Worm (Caenorhabditis elegans): ENCODE data around the gene prp-8.

The prp-8 gene

DNA sequence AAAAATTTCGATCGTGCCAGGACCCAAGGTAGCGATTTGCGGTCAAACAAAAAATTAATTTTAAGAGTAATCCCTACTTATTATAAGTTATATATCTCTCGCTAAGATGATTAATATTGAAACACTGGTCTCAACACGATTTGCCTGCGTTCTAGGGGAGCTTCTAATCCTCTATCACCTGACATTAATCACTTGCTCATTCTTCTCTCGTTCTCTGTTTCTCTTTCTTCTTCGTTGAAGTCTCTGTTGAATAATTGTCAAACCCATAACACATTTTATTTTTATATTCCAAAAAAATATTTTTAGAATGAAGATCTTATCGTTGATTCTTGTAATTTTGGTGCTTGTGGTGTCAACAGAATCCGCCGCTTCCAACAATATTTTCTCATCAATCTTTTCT is 9.0 kb upstream of the prp-8 start, which contains the start of gene D2007.1:
D2007.1 (plus strand) TSS at position 301 of the 400 bp plus-strand sequence.
- TF ChIP-seq hlh-11 (tag; optimal IDR thresholded peaks at IDR 0.05) (no peak), ceh-44 (GFP tag; IDR thresholded peaks at IDR 0.05) (no peak), lsy-2 (tag; optimal IDR thresholded peaks at IDR 0.05) (peak in 1 of 2 experiments; percentile 20), hlh-30 (tag; optimal IDR thresholded peaks at IDR 0.05; ENCODE audit: insufficient read depth) (peak; percentile 35), mep-1 (tag; optimal IDR thresholded peaks at IDR 0.05) (peak; percentile 8), pha-4 (GFP tag; IDR thresholded peaks at IDR 0.05) (no peak), pha-4 (tag; optimal IDR thresholded peaks at IDR 0.05) (no peak), nhr-11 (tag; optimal IDR thresholded peaks at IDR 0.05) (no peak), nhr-111 (GFP tag; optimal IDR thresholded peaks at IDR 0.05) (no peak), F44E2.7 (GFP tag; IDR thresholded peaks at IDR 0.05) (no peak), unc-62 (GFP tag; optimal IDR thresholded peaks at IDR 0.05 in 1 of 2) (peak in 1 of 2 experiments; percentile 42), unc-62 (tag; optimal IDR thresholded peaks at IDR 0.05) (no peak)

DNA sequence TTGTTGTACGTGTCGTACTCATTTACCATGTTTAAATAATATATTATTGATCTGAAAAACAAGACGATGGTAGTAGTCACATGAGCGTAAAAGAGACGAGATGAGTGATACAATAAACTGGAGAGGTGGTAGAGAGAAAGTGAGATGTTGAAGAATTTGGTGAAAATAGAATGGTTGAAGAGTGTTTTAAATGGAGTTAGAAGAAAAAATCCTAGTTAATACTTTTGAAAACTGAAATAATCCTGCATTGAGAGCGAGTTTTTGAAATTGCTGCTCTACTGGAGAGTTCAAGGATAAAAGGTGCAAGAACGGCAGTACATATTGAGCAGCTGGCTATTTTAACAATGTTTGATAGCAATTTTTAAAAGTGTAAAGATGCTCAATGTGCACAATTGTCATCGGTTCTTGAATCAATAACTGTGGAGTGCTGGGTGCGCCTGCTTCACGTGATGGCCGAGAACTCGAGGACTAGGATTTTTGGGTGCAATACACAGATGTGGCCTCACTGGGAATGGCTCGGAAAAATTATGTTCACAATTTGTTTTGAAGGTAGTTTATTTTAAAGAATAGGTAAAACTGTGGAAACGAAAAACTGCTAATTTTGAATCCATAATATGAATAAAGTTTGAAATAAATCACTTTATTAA is 5.9 kb upstream of the prp-8 start, which contains the start of gene atg-13:
atg-13 (minus strand) TSS at position 51 of the 647 bp plus-strand sequence.
- TF ChIP-seq dve-1 (tag; optimal IDR thresholded peaks at IDR 0.05; ENCODE audit: insufficient read depth) (no peak), hlh-30 (tag; optimal IDR thresholded peaks at IDR 0.05; ENCODE audit: insufficient read depth) (peak; percentile 79), snpc-4 (tag; optimal IDR thresholded peaks at IDR 0.05) (no peak), F37D6.2 (tag; optimal IDR thresholded peaks at IDR 0.05) (no peak), nhr-42 (GFP tag; IDR thresholded peaks at IDR 0.05) (no peak), Y75B8A.6 (GFP tag; IDR thresholded peaks at IDR 0.05) (no peak), skn-1 (tag; optimal IDR thresholded peaks at IDR 0.05) (no peak), ceh-62 (tag; optimal IDR thresholded peaks at IDR 0.05) (no peak), mes-2 (tag; optimal IDR thresholded peaks at IDR 0.05; ENCODE audit: poor library complexity, severe bottlenecking) (peak; percentile 74), nhr-111 (GFP tag; optimal IDR thresholded peaks at IDR 0.05) (no peak), ZK546.5 (tag; optimal IDR thresholded peaks at IDR 0.05) (no peak), ztf-7 (tag; optimal IDR thresholded peaks at IDR 0.05) (no peak), mdt-29 (GFP tag; IDR thresholded peaks at IDR 0.05) (no peak), nhr-11 (tag; optimal IDR thresholded peaks at IDR 0.05) (no peak), hif-1 (tag; optimal IDR thresholded peaks at IDR 0.05) (peak in 1 of 2 experiments; percentile 19), Y105C5A.15 (GFP tag; IDR thresholded peaks at IDR 0.05) (no peak), F26F4.8 (GFP tag; conservative IDR thresholded peaks at IDR 0.05) (no peak), dpl-1 (GFP tag; optimal IDR thresholded peaks at IDR 0.05) (peak; percentile 9), rbr-2 (tag; optimal IDR thresholded peaks at IDR 0.05) (no peak), tra-1 (GFP tag; IDR thresholded peaks at IDR 0.05) (no peak), zfp-2 (tag; optimal IDR thresholded peaks at IDR 0.05) (no peak), hlh-11 (tag; optimal IDR thresholded peaks at IDR 0.05) (peak; percentile 39), mxl-3 (GFP tag; optimal IDR thresholded peaks at IDR 0.05) (peak; percentile 35), zip-2 (tag; optimal IDR thresholded peaks at IDR 0.05) (no peak), daf-16 (GFP tag; optimal IDR thresholded peaks at IDR 0.05) (no peak), daf-16 (tag; optimal IDR thresholded peaks at IDR 0.05) (peak; percentile 48), hmg-1.1 (GFP tag; IDR thresholded peaks at IDR 0.05) (0 out of 2 replicates have a peak, but pooled peaks have one; percentile 28), zip-11 (GFP tag; IDR thresholded peaks at IDR 0.05) (no peak), dmd-8 (GFP tag; IDR thresholded peaks at IDR 0.05) (no peak), egl-43 (GFP tag; IDR thresholded peaks at IDR 0.05) (no peak), aha-1 (tag) (peak; percentile 18), arid-1 (GFP tag; conservative IDR thresholded peaks at IDR 0.05) (no peak), ceh-32 (tag; optimal IDR thresholded peaks at IDR 0.05; ENCODE audit: poor library complexity) (no peak), mdl-1 (tag; optimal IDR thresholded peaks at IDR 0.05) (peak in 1 of 2 experiments; percentile 47), ceh-20 (GFP tag; IDR thresholded peaks at IDR 0.05) (no peak), T20F7.1 (GFP tag; optimal IDR thresholded peaks at IDR 0.05) (peak; percentile 7), nhr-76 (tag; optimal IDR thresholded peaks at IDR 0.05) (no peak), lin-29 (GFP tag; IDR thresholded peaks at IDR 0.05) (no peak), php-3 (GFP tag; IDR thresholded peaks at IDR 0.05) (no peak), daf-12 (tag; optimal IDR thresholded peaks at IDR 0.05) (no peak), nhr-28 (tag; optimal IDR thresholded peaks at IDR 0.05) (no peak), mep-1 (tag; optimal IDR thresholded peaks at IDR 0.05) (no peak)
